Worm (Caenorhabditis elegans) whole organism, L1 larva: Measurements from ENCODE around the gene cpar-1.

Experiments used
- Y116A8C.19 ChIP-seq: sonication (generic microtip); optimal IDR thresholded peaks from 2 replicates; lab custom pipeline; 2016; ENCODE audit warnings: missing compliant biosample characterization, missing genetic modification characterization, borderline replicate concordance
- alr-1 ChIP-seq: fragments of 200-800 bp; sonication (Bioruptor generic); optimal IDR thresholded peaks from 2 replicates; lab custom pipeline; 2018; ENCODE audit warnings: borderline replicate concordance, mild to moderate bottlenecking, missing genetic modification characterization, missing compliant biosample characterization
- ama-1 ChIP-seq: fragments of 150-350 bp; optimal IDR thresholded peaks from 2 replicates; lab custom pipeline; 2014
- ceh-8 ChIP-seq: fragments of 200-800 bp; sonication (Bioruptor generic); optimal IDR thresholded peaks from 2 replicates; lab custom pipeline; 2018; ENCODE audit warnings: mild to moderate bottlenecking, missing genetic modification characterization, moderate library complexity, missing compliant biosample characterization
- ceh-82 ChIP-seq, 3 experiments: fragments of 150-350 bp in 1 of 3; sonication (generic microtip) in 2 of 3; optimal IDR thresholded peaks; 2 replicates each; lab custom pipeline; 2014 to 2017; ENCODE audit warnings: missing biosample characterization in 3 of 3, missing genetic modification characterization in 3 of 3
- ceh-88 ChIP-seq: fragments of 200-800 bp; sonication (Bioruptor generic); IDR thresholded peaks from 2 replicates; pipeline ENCODE4 v1.3.6; 2022; ENCODE audit warnings: missing genetic modification characterization, missing compliant biosample characterization
- dpl-1 ChIP-seq, 3 experiments: fragments of 150-350 bp in 2 of 3; sonication (generic microtip) in 1 of 3; optimal IDR thresholded peaks; 2 replicates each; lab custom pipeline; 2014 to 2017; ENCODE audit warnings: missing biosample characterization in 3 of 3, missing genetic modification characterization in 3 of 3, missing genetic modification reagents in 3 of 3
- dsc-1 ChIP-seq: sonication (generic microtip); optimal IDR thresholded peaks from 2 replicates; lab custom pipeline; 2016; ENCODE audit warnings: mild to moderate bottlenecking, missing genetic modification characterization, missing compliant biosample characterization
- egl-13 ChIP-seq: sonication (generic microtip); optimal IDR thresholded peaks from 2 replicates; lab custom pipeline; 2016; ENCODE audit warnings: missing genotype, missing genetic modification reagents, missing genetic modification characterization, missing compliant biosample characterization
- fkh-4 ChIP-seq: sonication (generic microtip); optimal IDR thresholded peaks from 2 replicates; lab custom pipeline; 2016; ENCODE audit warnings: missing compliant biosample characterization, missing genetic modification characterization, borderline replicate concordance
- fos-1 ChIP-seq: fragments of 150-350 bp; optimal IDR thresholded peaks from 2 replicates; lab custom pipeline; 2014; ENCODE audit warnings: missing biosample characterization, missing genetic modification characterization
- grh-1 ChIP-seq: fragments of 200-800 bp; sonication (Bioruptor generic); IDR thresholded peaks from 2 replicates; pipeline ENCODE4 v1.3.6; 2022; ENCODE audit warnings: missing genetic modification reagents, missing genetic modification characterization, missing compliant biosample characterization
- hlh-4 ChIP-seq: sonication (generic microtip); optimal IDR thresholded peaks from 2 replicates; lab custom pipeline; 2016; ENCODE audit warnings: mild to moderate bottlenecking, missing genetic modification characterization, missing compliant biosample characterization
- irx-1 ChIP-seq: sonication (generic microtip); optimal IDR thresholded peaks from 2 replicates; lab custom pipeline; 2016; ENCODE audit warnings: missing genetic modification characterization, missing compliant biosample characterization
- isw-1 ChIP-seq: fragments of 200-800 bp; sonication (Bioruptor generic); IDR thresholded peaks from 2 replicates; pipeline ENCODE4 v1.3.6; 2022; ENCODE audit warnings: missing genetic modification characterization, missing compliant biosample characterization
- jun-1 ChIP-seq: fragments of 150-350 bp; optimal IDR thresholded peaks from 2 replicates; lab custom pipeline; 2014; ENCODE audit warnings: missing biosample characterization, missing genetic modification reagents, missing genetic modification characterization
- lin-13 ChIP-seq: fragments of 150-350 bp; optimal IDR thresholded peaks from 2 replicates; lab custom pipeline; 2014; ENCODE audit warnings: missing biosample characterization, missing genetic modification reagents, missing genetic modification characterization
- lin-14 ChIP-seq: fragments of 200-800 bp; sonication (Bioruptor generic); optimal IDR thresholded peaks from 2 replicates; lab custom pipeline; 2018; ENCODE audit warnings: mild to moderate bottlenecking, missing genetic modification characterization, moderate library complexity, missing compliant biosample characterization
- lsy-2 ChIP-seq, 2 experiments: fragments of 150-350 bp; optimal IDR thresholded peaks; 2 replicates each; lab custom pipeline; 2014; ENCODE audit warnings: missing biosample characterization in 2 of 2, missing genetic modification characterization in 2 of 2
- mab-9 ChIP-seq: fragments of 200-800 bp; sonication (Bioruptor generic); IDR thresholded peaks from 2 replicates; pipeline ENCODE4 v1.3.6; 2022; ENCODE audit warnings: missing genetic modification reagents, missing genetic modification characterization, missing compliant biosample characterization
- nhr-237 ChIP-seq: fragments of 150-350 bp; optimal IDR thresholded peaks from 2 replicates; lab custom pipeline; 2014; ENCODE audit warnings: missing biosample characterization, missing genetic modification characterization
- nhr-76 ChIP-seq: sonication (generic microtip); optimal IDR thresholded peaks from 2 replicates; lab custom pipeline; 2017; ENCODE audit warnings: missing biosample characterization, missing genetic modification characterization
- nhr-90 ChIP-seq: sonication (generic microtip); optimal IDR thresholded peaks from 2 replicates; lab custom pipeline; 2016; ENCODE audit warnings: mild to moderate bottlenecking, missing genetic modification characterization, missing compliant biosample characterization; ENCODE audit not compliant: poor library complexity
- pag-3 ChIP-seq: sonication (generic microtip); optimal IDR thresholded peaks from 2 replicates; lab custom pipeline; 2017; ENCODE audit warnings: missing genetic modification characterization, mild to moderate bottlenecking, missing compliant biosample characterization, antibody characterized with exemption, borderline replicate concordance; ENCODE audit not compliant: insufficient read depth
- sptf-1 ChIP-seq: fragments of 150-350 bp; optimal IDR thresholded peaks from 2 replicates; lab custom pipeline; 2014; ENCODE audit warnings: missing biosample characterization, missing genetic modification characterization
- unc-130 ChIP-seq: fragments of 150-350 bp; optimal IDR thresholded peaks from 2 replicates; lab custom pipeline; 2017; ENCODE audit warnings: missing biosample characterization, missing genetic modification characterization, inconsistent platforms
- unc-98 ChIP-seq: fragments of 200-800 bp; sonication (Bioruptor generic); IDR thresholded peaks from 2 replicates; pipeline ENCODE4 v1.3.6; 2022; ENCODE audit warnings: missing genetic modification characterization, missing compliant biosample characterization
- xbp-1 ChIP-seq: sonication (generic microtip); optimal IDR thresholded peaks from 2 replicates; lab custom pipeline; 2016; ENCODE audit warnings: missing genetic modification characterization, missing compliant biosample characterization

The cpar-1 gene

ce11 chrIII:9483716-9484115, 49.9 kb downstream of the cpar-1 start (continued):
- TF ChIP-seq isw-1 (peak; percentile 15), mab-9 (GFP tag; lab: Robert Waterston, UW) (no peak), lin-14 (GFP tag; lab: Kevin White, UChicago) (peak; percentile 76), nhr-237 (tag; lab: Kevin White, UChicago) (no peak), nhr-90 (no peak), jun-1 (tag; lab: Kevin White, UChicago) (no peak), ceh-82 (tag; optimal IDR thresholded peaks at IDR 0.05; lab: Kevin White, UChicago) (peak in 1 of 3 experiments; percentile 49), ceh-8 (GFP tag; lab: Kevin White, UChicago) (no peak), egl-13 (tag; lab: Kevin White, UChicago) (no peak), fos-1 (tag; lab: Kevin White, UChicago) (no peak), pag-3 (tag; lab: Kevin White, UChicago) (no peak), nhr-76 (no peak), ama-1 (no peak), fkh-4 (tag; lab: Kevin White, UChicago) (peak; percentile 58), dpl-1 (GFP tag; optimal IDR thresholded peaks at IDR 0.05; lab: Kevin White, UChicago) (peak in 1 of 3 experiments; percentile 41), ceh-88 (GFP tag; lab: Robert Waterston, UW) (no peak), hlh-4 (tag; lab: Kevin White, UChicago) (no peak), irx-1 (tag; lab: Kevin White, UChicago) (peak; percentile 19), unc-130 (no peak), unc-98 (GFP tag; lab: Robert Waterston, UW) (no peak), alr-1 (tag; lab: Kevin White, UChicago) (no peak), dsc-1 (tag; lab: Kevin White, UChicago) (peak; percentile 96), lsy-2 (tag; optimal IDR thresholded peaks at IDR 0.05; lab: Kevin White, UChicago) (peak in 1 of 2 experiments; percentile 64), Y116A8C.19 (tag; lab: Kevin White, UChicago) (no peak), xbp-1 (peak; percentile 14), grh-1 (GFP tag; lab: Robert Waterston, UW) (no peak), sptf-1 (tag; lab: Kevin White, UChicago) (no peak), lin-13 (GFP tag; lab: Kevin White, UChicago) (no peak)
